Fruit fly (Drosophila melanogaster): Measurements from ENCODE around the gene CG14397.

CG14397 gene

DNA sequence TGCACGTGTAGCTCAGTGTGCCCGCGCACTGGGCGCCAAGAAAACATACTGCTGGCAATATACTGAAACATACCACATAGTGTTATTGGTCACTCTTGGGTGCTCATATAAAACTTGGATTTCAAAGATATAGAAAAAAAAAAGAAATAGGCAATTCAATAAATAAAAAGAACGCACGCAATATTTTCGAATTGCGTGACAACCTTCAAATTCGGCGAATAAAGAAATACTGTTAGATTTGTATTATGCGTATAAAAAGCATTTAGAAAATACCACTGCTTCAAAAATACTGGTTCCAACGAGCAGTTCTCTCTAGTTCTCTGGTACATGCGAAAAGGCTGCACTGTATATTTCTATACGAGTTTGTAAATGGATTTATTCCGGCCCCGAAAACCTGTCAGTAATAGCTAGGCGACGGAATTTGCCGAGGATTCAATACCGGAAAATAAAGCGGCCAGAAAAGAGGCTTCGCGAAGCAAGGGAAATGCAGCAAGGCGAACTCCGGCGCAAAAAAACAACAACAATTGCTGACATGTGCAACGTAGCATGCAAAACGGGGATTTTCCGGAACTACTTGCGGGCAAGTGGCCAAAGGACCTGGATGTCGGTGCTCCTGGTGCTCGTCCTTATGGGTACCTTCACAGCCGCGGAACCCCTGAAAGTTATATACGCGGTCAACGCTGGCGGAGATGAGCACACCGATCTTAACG is 11.5 kb downstream of the CG14397 start, which contains the start of gene CG9257 (continued):
- TF ChIP-seq br (optimal IDR thresholded peaks at IDR 0.05), result no peak
- TF ChIP-seq Usf (GFP tag; optimal IDR thresholded peaks at IDR 0.05), result no peak
- 0 out of 2 replicates have a peak, but pooled peaks have one; percentile 9 for TF ChIP-seq Rfx (GFP tag; IDR thresholded peaks at IDR 0.05)
- no peak for TF ChIP-seq CG42726 (GFP tag; IDR thresholded peaks at IDR 0.05; ENCODE audit: partially characterized antibody)
- no peak for TF ChIP-seq CG11696 (GFP tag; IDR thresholded peaks at IDR 0.05)
- TF ChIP-seq CG30020 (tag; optimal IDR thresholded peaks at IDR 0.05), result peak; percentile 39
- TF ChIP-seq Bteb2 (GFP tag; optimal IDR thresholded peaks at IDR 0.05), result no peak
- no peak for TF ChIP-seq pnt (GFP tag; optimal IDR thresholded peaks at IDR 0.05)
- TF ChIP-seq Tbp (GFP tag; optimal IDR thresholded peaks at IDR 0.05), result no peak
- no peak for TF ChIP-seq CG13775 (GFP tag; optimal IDR thresholded peaks at IDR 0.05)
- TF ChIP-seq ara (GFP tag; IDR thresholded peaks at IDR 0.05), result no peak
- peak; percentile 48 for TF ChIP-seq CG17186 (GFP tag; optimal IDR thresholded peaks at IDR 0.05)
- no peak for TF ChIP-seq gcm2 (GFP tag; optimal IDR thresholded peaks at IDR 0.05)
- TF ChIP-seq CG11085 (GFP tag; IDR thresholded peaks at IDR 0.05), result no peak
- TF ChIP-seq CG30403 (GFP tag; optimal IDR thresholded peaks at IDR 0.05), result peak; percentile 6
- no peak for TF ChIP-seq Sox100B (GFP tag; optimal IDR thresholded peaks at IDR 0.05)
- peak; percentile 6 for TF ChIP-seq Antp (GFP tag; optimal IDR thresholded peaks at IDR 0.05)
- TF ChIP-seq phol (tag; optimal IDR thresholded peaks at IDR 0.05), result peak; percentile 13
- 0 out of 4 replicates have a peak, but pooled peaks have one; percentile 30 for TF ChIP-seq Dll (GFP tag; IDR thresholded peaks at IDR 0.05; ENCODE audit: partially characterized antibody)
- no peak for TF ChIP-seq CG7372 (GFP tag; IDR thresholded peaks at IDR 0.05)
- no peak for TF ChIP-seq wor (GFP tag; IDR thresholded peaks at IDR 0.05)
- peak; percentile 17 for TF ChIP-seq hkb (optimal IDR thresholded peaks at IDR 0.05)
- no peak for TF ChIP-seq hkb (GFP tag; IDR thresholded peaks at IDR 0.05)
- no peak for TF ChIP-seq Trl (optimal IDR thresholded peaks at IDR 0.05)
- TF ChIP-seq Trl (GFP tag; optimal IDR thresholded peaks at IDR 0.05), result peak; percentile 22
- peak; percentile 90 for TF ChIP-seq grau (tag; optimal IDR thresholded peaks at IDR 0.05)
- TF ChIP-seq grn (GFP tag; optimal IDR thresholded peaks at IDR 0.05), result no peak
- peak; percentile 18 for TF ChIP-seq zen (tag; optimal IDR thresholded peaks at IDR 0.05)
- peak; percentile 60 for TF ChIP-seq stwl (tag; optimal IDR thresholded peaks at IDR 0.05)
- no peak for TF ChIP-seq CG7963 (GFP tag; IDR thresholded peaks at IDR 0.05; ENCODE audit: partially characterized antibody)
- TF ChIP-seq Dek (tag; optimal IDR thresholded peaks at IDR 0.05), result no peak
- no peak for TF ChIP-seq CG34422 (GFP tag; IDR thresholded peaks at IDR 0.05)
- peak; percentile 65 for TF ChIP-seq CG12659 (GFP tag; optimal IDR thresholded peaks at IDR 0.05)
- no peak for TF ChIP-seq Ets65A (GFP tag)
- no peak for TF ChIP-seq wek (GFP tag; optimal IDR thresholded peaks at IDR 0.05)
- no peak for TF ChIP-seq Nf-YC (tag; optimal IDR thresholded peaks at IDR 0.05)
- peak; percentile 38 for TF ChIP-seq CHES-1-like (GFP tag; optimal IDR thresholded peaks at IDR 0.05)
- TF ChIP-seq CG8944 (GFP tag; optimal IDR thresholded peaks at IDR 0.05), result no peak
- peak; percentile 7 for TF ChIP-seq Mes4 (GFP tag; optimal IDR thresholded peaks at IDR 0.05)
- TF ChIP-seq NFAT (GFP tag; IDR thresholded peaks at IDR 0.05), result 0 out of 2 replicates have a peak, but pooled peaks have one; percentile 4
- TF ChIP-seq Vsx1 (GFP tag; optimal IDR thresholded peaks at IDR 0.05), result no peak
- 0 out of 2 replicates have a peak, but pooled peaks have one; percentile 31 for TF ChIP-seq sna (GFP tag; IDR thresholded peaks at IDR 0.05; ENCODE audit: partially characterized antibody)
- peak; percentile 72 for TF ChIP-seq Ets97D (GFP tag; optimal IDR thresholded peaks at IDR 0.05)
- 0 out of 4 replicates have a peak, but pooled peaks have one; percentile 10 for TF ChIP-seq chinmo (GFP tag; IDR thresholded peaks at IDR 0.05; ENCODE audit: partially characterized antibody)
- TF ChIP-seq sens (GFP tag), result peak; percentile 91
- TF ChIP-seq Hmr (GFP tag; optimal IDR thresholded peaks at IDR 0.05), result peak; percentile 38
- peak; percentile 11 for TF ChIP-seq CG17829 (tag; optimal IDR thresholded peaks at IDR 0.05)
- TF ChIP-seq gsb-n (tag; optimal IDR thresholded peaks at IDR 0.05), result no peak
- TF ChIP-seq salm (tag; optimal IDR thresholded peaks at IDR 0.05), result no peak
- TF ChIP-seq fd3F (GFP tag; optimal IDR thresholded peaks at IDR 0.05), result no peak
- peak; percentile 61 for TF ChIP-seq Sin3A (optimal IDR thresholded peaks at IDR 0.05)

All from whole organism, embryonic.